Worm (Caenorhabditis elegans): Measurements from ENCODE around the gene clec-39.

ce11 chrV:16747031-16747672 lies 8.1 kb downstream of the clec-39 start, which contains the start of gene dkf-2:
- TF ChIP-seq unc-39 (tag; optimal IDR thresholded peaks at IDR 0.05) = no peak
- TF ChIP-seq egl-27 (tag; optimal IDR thresholded peaks at IDR 0.05) = no peak
- TF ChIP-seq sem-4 (tag; optimal IDR thresholded peaks at IDR 0.05) = no peak
- no peak for TF ChIP-seq zag-1 (tag; optimal IDR thresholded peaks at IDR 0.05)
- no peak for TF ChIP-seq nhr-23 (tag; optimal IDR thresholded peaks at IDR 0.05)
- no peak for TF ChIP-seq ZK546.5 (tag; optimal IDR thresholded peaks at IDR 0.05)
- no peak for TF ChIP-seq nhr-25 (tag; optimal IDR thresholded peaks at IDR 0.05)
